Worm (Caenorhabditis elegans): ENCODE data around the gene Y116A8B.4.

DNA sequence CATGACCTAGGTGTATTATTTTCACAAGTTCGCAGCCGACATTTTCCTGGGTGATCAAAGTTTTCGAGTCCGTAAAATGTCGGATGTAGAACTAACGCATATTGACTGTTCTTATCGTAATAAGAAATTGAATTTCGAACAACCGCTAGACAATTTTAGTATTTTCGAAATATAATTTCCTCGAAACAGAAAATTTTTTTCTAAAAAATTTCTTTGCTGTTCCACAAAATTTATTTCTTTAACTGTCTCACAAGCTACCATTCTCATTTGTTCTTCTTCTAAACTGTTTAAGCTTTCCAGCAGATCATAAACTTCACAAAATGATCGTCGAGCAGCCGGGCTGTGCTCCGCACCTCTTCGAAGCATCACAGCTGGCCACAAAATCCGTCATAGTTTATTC, 47.4 kb upstream of the Y116A8B.4 start, which contains the start of gene C52D10.3:
- TF ChIP-seq ceh-79 (tag; optimal IDR thresholded peaks at IDR 0.05) (no peak), F23B12.7 (tag; optimal IDR thresholded peaks at IDR 0.05; ENCODE audit: insufficient read depth) (no peak)

Data from whole organism, young adult.